Worm (Caenorhabditis elegans): Measurements from ENCODE around the gene srlf-18.

ce11 chrIV:11119972-11120562, 18.8 kb upstream of the srlf-18 start:
- TF ChIP-seq Y53F4B.3 (GFP tag; IDR thresholded peaks at IDR 0.05) (no peak), snpc-1.1 (tag; optimal IDR thresholded peaks at IDR 0.05; ENCODE audit: insufficient read depth) (no peak), ama-1 (optimal IDR thresholded peaks at IDR 0.05) (peak; percentile 5), ama-1 (GFP tag; optimal IDR thresholded peaks at IDR 0.05) (no peak), nfya-1 (tag; optimal IDR thresholded peaks at IDR 0.05; ENCODE audit: borderline replicate concordance, insufficient read depth) (no peak), zfh-2 (GFP tag; conservative IDR thresholded peaks at IDR 0.05) (no peak), ceh-58 (GFP tag; IDR thresholded peaks at IDR 0.05) (no peak), madf-6 (GFP tag; IDR thresholded peaks at IDR 0.05) (no peak), hmg-20 (GFP tag; IDR thresholded peaks at IDR 0.05) (no peak), rpc-1 (optimal IDR thresholded peaks at IDR 0.05) (no peak), rpc-1 (tag; optimal IDR thresholded peaks at IDR 0.05) (no peak)
